Fruit fly (Drosophila melanogaster): Measurements from ENCODE around the gene capt.

Gene capt

DNA sequence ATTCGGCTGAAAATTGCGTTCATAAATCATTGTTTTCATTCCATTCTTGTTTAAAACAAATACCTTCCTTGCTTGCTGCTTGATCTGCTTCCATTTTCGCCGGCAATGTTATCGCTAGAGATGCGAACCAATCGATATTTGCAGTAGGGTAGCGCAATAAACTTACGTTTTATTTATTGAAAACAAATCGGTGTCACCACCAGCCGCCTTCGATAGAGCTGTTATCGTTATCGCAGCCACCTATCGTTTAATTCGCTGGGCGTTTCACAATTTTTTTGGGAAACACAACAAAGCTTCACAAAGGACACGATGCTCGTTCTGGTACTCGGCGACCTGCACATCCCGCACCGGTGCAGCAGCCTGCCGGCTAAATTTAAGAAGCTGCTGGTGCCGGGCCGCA, 7.5 kb downstream of the capt start, which contains the start of the genes Tfb4 and Vps29 (continued):
- no peak for TF ChIP-seq Jra (GFP tag; optimal IDR thresholded peaks at IDR 0.05)
- peak; percentile 7 for TF ChIP-seq sv (GFP tag; optimal IDR thresholded peaks at IDR 0.05)
- no peak for TF ChIP-seq tai (GFP tag; optimal IDR thresholded peaks at IDR 0.05)
- TF ChIP-seq OdsH (GFP tag; optimal IDR thresholded peaks at IDR 0.05): peak; percentile 61
- no peak for TF ChIP-seq Hnf4 (GFP tag; optimal IDR thresholded peaks at IDR 0.05)
- no peak for TF ChIP-seq brk (GFP tag; optimal IDR thresholded peaks at IDR 0.05)
- no peak for TF ChIP-seq dsf (GFP tag; optimal IDR thresholded peaks at IDR 0.05; ENCODE audit: borderline replicate concordance)

dm6 chr2L:1147656-1148055, 10.4 kb downstream of the capt start:
- TF ChIP-seq CG32264 (GFP tag; optimal IDR thresholded peaks at IDR 0.05) (no peak), OdsH (GFP tag; optimal IDR thresholded peaks at IDR 0.05) (no peak), dmrt93B (GFP tag; optimal IDR thresholded peaks at IDR 0.05) (no peak), dl (GFP tag; optimal IDR thresholded peaks at IDR 0.05; ENCODE audit: insufficient read depth in 1 of 2, partially characterized antibody in 2 of 2) (no peak), Myc (optimal IDR thresholded peaks at IDR 0.05) (no peak), Mio (GFP tag; optimal IDR thresholded peaks at IDR 0.05) (no peak), rgr (GFP tag; optimal IDR thresholded peaks at IDR 0.05) (no peak), Sp1 (GFP tag; optimal IDR thresholded peaks at IDR 0.05) (no peak), Vsx2 (GFP tag; optimal IDR thresholded peaks at IDR 0.05; ENCODE audit: partially characterized antibody) (no peak), h (GFP tag; optimal IDR thresholded peaks at IDR 0.05) (no peak), tai (GFP tag; optimal IDR thresholded peaks at IDR 0.05) (no peak), Dif (GFP tag; optimal IDR thresholded peaks at IDR 0.05; ENCODE audit: partially characterized antibody) (no peak), ey (GFP tag; optimal IDR thresholded peaks at IDR 0.05) (no peak), Hnf4 (GFP tag; optimal IDR thresholded peaks at IDR 0.05) (no peak), Hr83 (GFP tag; optimal IDR thresholded peaks at IDR 0.05; ENCODE audit: poor library complexity, severe bottlenecking) (no peak), CG9705 (GFP tag; optimal IDR thresholded peaks at IDR 0.05) (no peak), N (GFP tag; optimal IDR thresholded peaks at IDR 0.05) (no peak), sv (GFP tag; optimal IDR thresholded peaks at IDR 0.05) (no peak)

DNA sequence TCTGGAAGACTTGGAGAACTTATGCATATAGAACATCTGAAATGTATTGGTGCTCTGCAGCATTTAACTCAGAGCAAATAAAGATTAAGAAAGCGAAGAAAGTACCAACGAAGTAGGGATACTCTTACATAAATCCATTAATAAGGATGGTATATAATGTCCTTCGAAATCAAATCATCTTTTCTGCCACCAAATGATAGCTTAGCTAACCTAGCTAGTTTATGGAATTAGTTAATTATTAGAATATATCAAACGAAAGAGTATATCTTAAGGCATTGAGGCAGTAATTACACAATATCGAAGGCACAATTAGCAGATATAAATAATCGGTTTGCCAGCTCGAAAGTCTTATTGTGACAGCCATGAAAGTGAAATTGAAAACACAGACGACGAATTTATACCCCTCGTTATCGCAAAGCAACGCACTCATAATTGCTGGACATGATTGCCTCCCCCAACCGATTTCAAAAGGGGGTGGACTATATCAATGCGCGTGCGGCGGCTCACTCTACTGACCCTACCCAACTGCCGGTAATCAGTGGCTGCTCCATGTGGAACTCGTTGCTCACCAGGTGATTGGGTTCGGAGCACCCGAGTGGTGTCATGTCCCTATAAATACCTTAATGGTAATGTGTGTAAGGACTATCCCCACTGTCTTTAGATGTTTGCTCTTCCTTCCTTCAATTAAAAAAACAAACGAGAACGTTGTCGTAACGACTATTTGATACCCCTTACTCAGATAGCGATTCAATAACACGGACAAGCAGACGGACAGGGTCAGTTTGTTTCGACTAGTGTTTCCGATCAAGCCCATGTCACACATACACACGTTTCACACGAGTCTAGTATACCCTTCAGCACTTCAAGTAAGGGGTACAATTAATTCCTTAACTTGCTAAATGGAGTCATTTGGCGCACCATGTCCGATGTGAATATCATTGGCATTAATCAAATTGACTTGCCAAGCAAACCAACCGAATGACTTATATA, 13.4 kb downstream of the capt start:
- TF ChIP-seq OdsH (GFP tag; optimal IDR thresholded peaks at IDR 0.05): peak; percentile 92
- no peak for TF ChIP-seq Hr78 (GFP tag; optimal IDR thresholded peaks at IDR 0.05)
- TF ChIP-seq Myc (optimal IDR thresholded peaks at IDR 0.05): no peak
- TF ChIP-seq Dif (GFP tag; optimal IDR thresholded peaks at IDR 0.05; ENCODE audit: partially characterized antibody): no peak
- peak; percentile 82 for TF ChIP-seq psq (GFP tag; optimal IDR thresholded peaks at IDR 0.05)
- TF ChIP-seq Mio (GFP tag; optimal IDR thresholded peaks at IDR 0.05): peak; percentile 55
- no peak for TF ChIP-seq sage (GFP tag; optimal IDR thresholded peaks at IDR 0.05)
- TF ChIP-seq woc (GFP tag; optimal IDR thresholded peaks at IDR 0.05): no peak
- TF ChIP-seq Vsx2 (GFP tag; optimal IDR thresholded peaks at IDR 0.05; ENCODE audit: partially characterized antibody): no peak
- peak; percentile 93 for TF ChIP-seq Sp1 (GFP tag; optimal IDR thresholded peaks at IDR 0.05)
- TF ChIP-seq Hnf4 (GFP tag; optimal IDR thresholded peaks at IDR 0.05): no peak
- peak; percentile 96 for TF ChIP-seq h (GFP tag; optimal IDR thresholded peaks at IDR 0.05)
- TF ChIP-seq sv (GFP tag; optimal IDR thresholded peaks at IDR 0.05): peak; percentile 40
- TF ChIP-seq dsf (GFP tag; optimal IDR thresholded peaks at IDR 0.05; ENCODE audit: borderline replicate concordance): no peak
- no peak for TF ChIP-seq GATAd (GFP tag; optimal IDR thresholded peaks at IDR 0.05)
- TF ChIP-seq usp (GFP tag; optimal IDR thresholded peaks at IDR 0.05): no peak
- TF ChIP-seq HLH106 (tag; optimal IDR thresholded peaks at IDR 0.05): peak; percentile 91
- TF ChIP-seq dmrt93B (GFP tag; optimal IDR thresholded peaks at IDR 0.05): peak; percentile 83
- no peak for TF ChIP-seq jim (GFP tag; optimal IDR thresholded peaks at IDR 0.05)
- peak; percentile 91 for TF ChIP-seq fru (GFP tag; optimal IDR thresholded peaks at IDR 0.05)
- TF ChIP-seq br (GFP tag; optimal IDR thresholded peaks at IDR 0.05): peak; percentile 89
- TF ChIP-seq Rel (GFP tag; optimal IDR thresholded peaks at IDR 0.05): peak; percentile 47
- peak; percentile 66 for TF ChIP-seq Rel (tag; optimal IDR thresholded peaks at IDR 0.05)
- TF ChIP-seq N (GFP tag; optimal IDR thresholded peaks at IDR 0.05): no peak
- peak; percentile 41 for TF ChIP-seq CG9705 (GFP tag; optimal IDR thresholded peaks at IDR 0.05)
- TF ChIP-seq lola (GFP tag; optimal IDR thresholded peaks at IDR 0.05): no peak
- peak; percentile 75 for TF ChIP-seq CG32264 (GFP tag; optimal IDR thresholded peaks at IDR 0.05)
- no peak for TF ChIP-seq Dfd (GFP tag; optimal IDR thresholded peaks at IDR 0.05)
- TF ChIP-seq brk (GFP tag; optimal IDR thresholded peaks at IDR 0.05): no peak
- no peak for TF ChIP-seq dl (GFP tag; optimal IDR thresholded peaks at IDR 0.05; ENCODE audit: insufficient read depth in 1 of 2, partially characterized antibody in 2 of 2)
- TF ChIP-seq ey (GFP tag; optimal IDR thresholded peaks at IDR 0.05): peak; percentile 93
- TF ChIP-seq tai (GFP tag; optimal IDR thresholded peaks at IDR 0.05): no peak
- no peak for TF ChIP-seq pan (optimal IDR thresholded peaks at IDR 0.05)
- peak; percentile 93 for TF ChIP-seq rgr (GFP tag; optimal IDR thresholded peaks at IDR 0.05)
- peak; percentile 80 to 94 for TF ChIP-seq foxo (GFP tag; optimal IDR thresholded peaks at IDR 0.05)
- no peak for TF ChIP-seq Hr83 (GFP tag; optimal IDR thresholded peaks at IDR 0.05; ENCODE audit: poor library complexity, severe bottlenecking)
- no peak for TF ChIP-seq CrebA (GFP tag; optimal IDR thresholded peaks at IDR 0.05; ENCODE audit: borderline replicate concordance)
- TF ChIP-seq Abd-B (GFP tag; optimal IDR thresholded peaks at IDR 0.05): no peak
- peak; percentile 64 for TF ChIP-seq Jra (GFP tag; optimal IDR thresholded peaks at IDR 0.05)
